Fruit fly (Drosophila melanogaster) whole organism, pupa: ENCODE results near the gene CG9259.

Experiments used
- CG10348 ChIP-seq: fragments of 200-800 bp; sonication (Bioruptor generic); IDR thresholded peaks from 2 replicates; pipeline ENCODE4 v1.3.6; 2022; ENCODE audit warnings: missing biosample characterization, missing genetic modification characterization
- CG12605 ChIP-seq: fragments of 200-800 bp; sonication (Bioruptor generic); IDR thresholded peaks from 2 replicates; pipeline ENCODE4 v1.3.6; 2022; ENCODE audit warnings: missing biosample characterization, missing genetic modification characterization
- CG13204 ChIP-seq: fragments of 200-800 bp; sonication (Bioruptor generic); optimal IDR thresholded peaks from 2 replicates; lab custom pipeline; 2018; ENCODE audit warnings: missing biosample characterization, mild to moderate bottlenecking, missing genetic modification characterization, moderate library complexity
- CG14655 ChIP-seq: fragments of 200-800 bp; sonication (Bioruptor generic); optimal IDR thresholded peaks from 3 replicates; lab custom pipeline; 2017; ENCODE audit warnings: mild to moderate bottlenecking, missing biosample characterization, missing genetic modification reagents, missing genetic modification characterization
- CG15710 ChIP-seq: fragments of 200-800 bp; sonication (Bioruptor generic); optimal IDR thresholded peaks from 2 replicates; lab custom pipeline; 2018; ENCODE audit warnings: missing biosample characterization, mild to moderate bottlenecking, missing genetic modification characterization, moderate library complexity
- CG17806 ChIP-seq: fragments of 200-800 bp; sonication (Bioruptor generic); optimal IDR thresholded peaks from 2 replicates; lab custom pipeline; 2018; ENCODE audit warnings: missing biosample characterization, mild to moderate bottlenecking, missing genetic modification characterization, moderate library complexity
- CG32121 ChIP-seq: fragments of 200-800 bp; sonication (Bioruptor generic); IDR thresholded peaks from 2 replicates; pipeline ENCODE4 v1.3.6; 2022; ENCODE audit warnings: missing biosample characterization, missing genetic modification characterization
- CG34367 ChIP-seq: fragments of 200-800 bp; sonication (Bioruptor generic); optimal IDR thresholded peaks from 2 replicates; lab custom pipeline; 2018; ENCODE audit warnings: missing biosample characterization, mild to moderate bottlenecking, missing genetic modification characterization
- CG4496 ChIP-seq: fragments of 200-800 bp; sonication (Bioruptor generic); IDR thresholded peaks from 3 replicates; pipeline ENCODE4 v1.3.6; 2022; ENCODE audit warnings: missing biosample characterization, missing genetic modification characterization
- CG8159 ChIP-seq: fragments of 200-800 bp; sonication (Bioruptor generic); optimal IDR thresholded peaks from 3 replicates; lab custom pipeline; 2018; ENCODE audit warnings: missing biosample characterization, mild to moderate bottlenecking, missing genetic modification characterization, moderate library complexity
- CG8301 ChIP-seq: fragments of 200-800 bp; sonication (Bioruptor generic); optimal IDR thresholded peaks from 2 replicates; lab custom pipeline; 2018; ENCODE audit warnings: missing biosample characterization, mild to moderate bottlenecking, missing genetic modification characterization
- CG9948 ChIP-seq: fragments of 200-800 bp; sonication (Bioruptor generic); optimal IDR thresholded peaks from 2 replicates; lab custom pipeline; 2018; ENCODE audit warnings: missing biosample characterization, mild to moderate bottlenecking, missing genetic modification characterization, moderate library complexity
- D1 ChIP-seq: fragments of 200-800 bp; sonication (Bioruptor generic); optimal IDR thresholded peaks from 2 replicates; lab custom pipeline; 2018; ENCODE audit warnings: missing biosample characterization, mild to moderate bottlenecking, missing genetic modification characterization, moderate library complexity
- EcR ChIP-seq: fragments of 200-800 bp; sonication (Bioruptor generic); optimal IDR thresholded peaks from 3 replicates; lab custom pipeline; 2019; ENCODE audit warnings: missing biosample characterization, missing genetic modification characterization, mild to moderate bottlenecking, moderate library complexity, missing genetic modification reagents
- Ets98B ChIP-seq: fragments of 200-800 bp; sonication (Bioruptor generic); IDR thresholded peaks from 2 replicates; pipeline ENCODE4 v1.3.6; 2022; ENCODE audit warnings: missing biosample characterization, missing genetic modification characterization
- Pif1A ChIP-seq: fragments of 200-800 bp; sonication (Bioruptor generic); optimal IDR thresholded peaks from 3 replicates; lab custom pipeline; 2016; ENCODE audit warnings: missing biosample characterization, missing genetic modification characterization
- Pif1B ChIP-seq: fragments of 200-800 bp; sonication (Bioruptor generic); optimal IDR thresholded peaks from 3 replicates; lab custom pipeline; 2016; ENCODE audit warnings: missing biosample characterization, missing genetic modification characterization
- Snoo ChIP-seq: fragments of 200-800 bp; sonication (Bioruptor generic); optimal IDR thresholded peaks from 3 replicates; lab custom pipeline; 2017; ENCODE audit warnings: missing biosample characterization, mild to moderate bottlenecking, missing genetic modification characterization, inconsistent platforms
- fd96Ca ChIP-seq: fragments of 200-800 bp; sonication (Bioruptor generic); IDR thresholded peaks from 3 replicates; pipeline ENCODE4 v1.3.6; 2022; ENCODE audit warnings: missing biosample characterization, missing genetic modification characterization
- gl ChIP-seq: fragments of 200-800 bp; sonication (Bioruptor generic); optimal IDR thresholded peaks from 2 replicates; lab custom pipeline; 2018; ENCODE audit warnings: missing biosample characterization, mild to moderate bottlenecking, missing genetic modification characterization
- rn ChIP-seq: fragments of 200-800 bp; sonication (Bioruptor generic); IDR thresholded peaks from 2 replicates; pipeline ENCODE4 v1.3.6; 2022; ENCODE audit warnings: missing biosample characterization, missing genetic modification characterization

CG9259 gene

dm6 chr2L:21088651-21089050, 524 bp upstream of the CG9259 start, which contains the start of gene ppk13:
Gene ppk13, minus strand, starts transcription at chr2L:21088751.
- TF ChIP-seq CG15710 (tag; lab: Kevin White, UChicago) (no peak), Snoo (tag; lab: Kevin White, UChicago) (no peak), CG12605 (no peak), rn (GFP tag; lab: Robert Waterston, UW) (no peak), CG4496 (GFP tag; lab: Robert Waterston, UW) (no peak), CG14655 (GFP tag; lab: Kevin White, UChicago) (no peak), Pif1B (GFP tag; lab: Kevin White, UChicago) (no peak), CG34367 (no peak), fd96Ca (GFP tag; lab: Robert Waterston, UW) (no peak), Pif1A (GFP tag; lab: Kevin White, UChicago) (no peak), CG8301 (no peak), gl (tag; lab: Kevin White, UChicago) (no peak), CG10348 (GFP tag; lab: Robert Waterston, UW) (no peak), Ets98B (no peak), EcR (no peak), CG8159 (tag; lab: Kevin White, UChicago) (no peak), CG17806 (tag; lab: Kevin White, UChicago) (no peak), CG13204 (GFP tag; lab: Kevin White, UChicago) (no peak), CG9948 (tag; lab: Kevin White, UChicago) (no peak)

- TF ChIP-seq CG15710 (tag; lab: Kevin White, UChicago): no peak
- TF ChIP-seq CG17806 (tag; lab: Kevin White, UChicago): no peak
- TF ChIP-seq Pif1A (GFP tag; lab: Kevin White, UChicago): no peak
- no peak for TF ChIP-seq CG12605
- no peak for TF ChIP-seq gl (tag; lab: Kevin White, UChicago)
- no peak for TF ChIP-seq Pif1B (GFP tag; lab: Kevin White, UChicago)
- TF ChIP-seq rn (GFP tag; lab: Robert Waterston, UW): no peak
- no peak for TF ChIP-seq Snoo (tag; lab: Kevin White, UChicago)
- TF ChIP-seq Ets98B: no peak
- TF ChIP-seq CG4496 (GFP tag; lab: Robert Waterston, UW): no peak
- no peak for TF ChIP-seq fd96Ca (GFP tag; lab: Robert Waterston, UW)
- TF ChIP-seq CG14655 (GFP tag; lab: Kevin White, UChicago): no peak
- no peak for TF ChIP-seq D1 (tag; lab: Kevin White, UChicago)
- TF ChIP-seq EcR: no peak
- TF ChIP-seq CG8301: no peak
- no peak for TF ChIP-seq CG32121 (GFP tag; lab: Robert Waterston, UW)
- no peak for TF ChIP-seq CG10348 (GFP tag; lab: Robert Waterston, UW)
Measured at dm6 chr2L:21090958-21091357, 1.8 kb downstream of the CG9259 start, which contains the start of gene CG14397. Gene CG14397, plus strand, starts transcription at chr2L:21091227.

- TF ChIP-seq CG8159 (tag; lab: Kevin White, UChicago) (peak; percentile 51), CG8301 (peak; percentile 51), CG10348 (GFP tag; lab: Robert Waterston, UW) (no peak), CG32121 (GFP tag; lab: Robert Waterston, UW) (peak; percentile 78), Ets98B (peak; percentile 89), CG17806 (tag; lab: Kevin White, UChicago) (peak; percentile 51), Snoo (tag; lab: Kevin White, UChicago) (peak; percentile 33), CG34367 (peak; percentile 47), D1 (tag; lab: Kevin White, UChicago) (peak; percentile 40), fd96Ca (GFP tag; lab: Robert Waterston, UW) (peak; percentile 81), Pif1B (GFP tag; lab: Kevin White, UChicago) (peak; percentile 76), CG13204 (GFP tag; lab: Kevin White, UChicago) (peak; percentile 66), CG4496 (GFP tag; lab: Robert Waterston, UW) (peak; percentile 94), CG9948 (tag; lab: Kevin White, UChicago) (peak; percentile 27), gl (tag; lab: Kevin White, UChicago) (peak; percentile 78), EcR (peak; percentile 9), rn (GFP tag; lab: Robert Waterston, UW) (peak; percentile 24; the same call in 1 of the 2 replicates), CG12605 (peak; percentile 90), CG14655 (GFP tag; lab: Kevin White, UChicago) (peak; percentile 46), CG15710 (tag; lab: Kevin White, UChicago) (peak; percentile 29), Pif1A (GFP tag; lab: Kevin White, UChicago) (peak; percentile 84)
Measured at dm6 chr2L:21096448-21096994, 7.3 kb downstream of the CG9259 start, which contains the start of gene CG34136. Gene CG34136, plus strand, starts transcription at chr2L:21096922.

dm6 chr2L:21097850-21098249, 8.7 kb downstream of the CG9259 start:
- TF ChIP-seq CG4496 (GFP tag; lab: Robert Waterston, UW) (no peak), Pif1A (GFP tag; lab: Kevin White, UChicago) (no peak), CG14655 (GFP tag; lab: Kevin White, UChicago) (no peak), CG8301 (no peak), CG10348 (GFP tag; lab: Robert Waterston, UW) (no peak), Snoo (tag; lab: Kevin White, UChicago) (no peak), rn (GFP tag; lab: Robert Waterston, UW) (no peak), CG17806 (tag; lab: Kevin White, UChicago) (no peak), CG13204 (GFP tag; lab: Kevin White, UChicago) (no peak)

dm6 chr2L:21102399-21103108, 13.4 kb downstream of the CG9259 start, which contains the start of gene CG9257:
Gene CG9257, plus strand, starts transcription at chr2L:21102743.
- TF ChIP-seq rn (GFP tag; lab: Robert Waterston, UW) (no peak), CG15710 (tag; lab: Kevin White, UChicago) (peak; percentile 3)
- TF ChIP-seq, all 21 proteins: peak for 1
